Fruit fly (Drosophila melanogaster) whole organism, pupa: ENCODE data around the gene Zip99C.

ENCODE experiments used
- CG12605 ChIP-seq: fragments of 200-800 bp; sonication (Bioruptor generic); IDR thresholded peaks from 2 replicates; pipeline ENCODE4 v1.3.6; 2022; ENCODE audit warnings: missing biosample characterization, missing genetic modification characterization
- CG14655 ChIP-seq: fragments of 200-800 bp; sonication (Bioruptor generic); optimal IDR thresholded peaks from 3 replicates; lab custom pipeline; 2017; ENCODE audit warnings: mild to moderate bottlenecking, missing biosample characterization, missing genetic modification reagents, missing genetic modification characterization
- CG15710 ChIP-seq: fragments of 200-800 bp; sonication (Bioruptor generic); optimal IDR thresholded peaks from 2 replicates; lab custom pipeline; 2018; ENCODE audit warnings: missing biosample characterization, mild to moderate bottlenecking, missing genetic modification characterization, moderate library complexity
- CG34367 ChIP-seq: fragments of 200-800 bp; sonication (Bioruptor generic); optimal IDR thresholded peaks from 2 replicates; lab custom pipeline; 2018; ENCODE audit warnings: missing biosample characterization, mild to moderate bottlenecking, missing genetic modification characterization
- CG8159 ChIP-seq: fragments of 200-800 bp; sonication (Bioruptor generic); optimal IDR thresholded peaks from 3 replicates; lab custom pipeline; 2018; ENCODE audit warnings: missing biosample characterization, mild to moderate bottlenecking, missing genetic modification characterization, moderate library complexity
- CG8301 ChIP-seq: fragments of 200-800 bp; sonication (Bioruptor generic); optimal IDR thresholded peaks from 2 replicates; lab custom pipeline; 2018; ENCODE audit warnings: missing biosample characterization, mild to moderate bottlenecking, missing genetic modification characterization
- CG9948 ChIP-seq: fragments of 200-800 bp; sonication (Bioruptor generic); optimal IDR thresholded peaks from 2 replicates; lab custom pipeline; 2018; ENCODE audit warnings: missing biosample characterization, mild to moderate bottlenecking, missing genetic modification characterization, moderate library complexity
- D1 ChIP-seq: fragments of 200-800 bp; sonication (Bioruptor generic); optimal IDR thresholded peaks from 2 replicates; lab custom pipeline; 2018; ENCODE audit warnings: missing biosample characterization, mild to moderate bottlenecking, missing genetic modification characterization, moderate library complexity
- EcR ChIP-seq: fragments of 200-800 bp; sonication (Bioruptor generic); optimal IDR thresholded peaks from 3 replicates; lab custom pipeline; 2019; ENCODE audit warnings: missing biosample characterization, missing genetic modification characterization, mild to moderate bottlenecking, moderate library complexity, missing genetic modification reagents
- Pif1A ChIP-seq: fragments of 200-800 bp; sonication (Bioruptor generic); optimal IDR thresholded peaks from 3 replicates; lab custom pipeline; 2016; ENCODE audit warnings: missing biosample characterization, missing genetic modification characterization
- Pif1B ChIP-seq: fragments of 200-800 bp; sonication (Bioruptor generic); optimal IDR thresholded peaks from 3 replicates; lab custom pipeline; 2016; ENCODE audit warnings: missing biosample characterization, missing genetic modification characterization
- Snoo ChIP-seq: fragments of 200-800 bp; sonication (Bioruptor generic); optimal IDR thresholded peaks from 3 replicates; lab custom pipeline; 2017; ENCODE audit warnings: missing biosample characterization, mild to moderate bottlenecking, missing genetic modification characterization, inconsistent platforms
- fd96Ca ChIP-seq: fragments of 200-800 bp; sonication (Bioruptor generic); IDR thresholded peaks from 3 replicates; pipeline ENCODE4 v1.3.6; 2022; ENCODE audit warnings: missing biosample characterization, missing genetic modification characterization
- gl ChIP-seq: fragments of 200-800 bp; sonication (Bioruptor generic); optimal IDR thresholded peaks from 2 replicates; lab custom pipeline; 2018; ENCODE audit warnings: missing biosample characterization, mild to moderate bottlenecking, missing genetic modification characterization

DNA sequence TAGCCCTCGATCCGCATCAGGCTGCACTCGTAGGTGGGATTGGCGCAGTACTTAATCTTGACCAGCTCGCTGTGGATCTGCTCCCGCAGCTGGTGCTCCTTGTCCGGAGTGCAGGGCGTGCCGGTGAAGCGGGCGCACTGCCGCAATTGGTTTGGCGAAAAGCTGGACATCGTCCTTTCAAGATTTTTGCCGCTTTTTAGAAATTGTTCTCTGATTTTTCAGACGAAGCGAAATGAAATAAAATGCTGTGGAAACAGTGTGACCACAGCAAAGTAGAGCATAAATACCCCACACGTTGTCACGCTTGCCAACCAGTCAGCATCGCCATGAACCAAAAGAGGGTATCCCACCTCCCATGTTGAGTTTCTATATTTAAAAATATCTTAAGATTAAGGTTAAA, 11.5 kb downstream of the Zip99C start, which contains the start of gene dgt1:
- TF ChIP-seq gl (tag; lab: Kevin White, UChicago) = no peak
- no peak for TF ChIP-seq CG8159 (tag; lab: Kevin White, UChicago)
- TF ChIP-seq CG9948 (tag; lab: Kevin White, UChicago) = no peak
- no peak for TF ChIP-seq EcR (GFP tag; lab: Kevin White, UChicago)
- TF ChIP-seq Pif1B (GFP tag; lab: Kevin White, UChicago) = no peak
- no peak for TF ChIP-seq CG15710 (tag; lab: Kevin White, UChicago)
- no peak for TF ChIP-seq CG34367
- TF ChIP-seq D1 (tag; lab: Kevin White, UChicago) = no peak
- TF ChIP-seq CG14655 (GFP tag; lab: Kevin White, UChicago) = no peak
- no peak for TF ChIP-seq CG8301 (tag; lab: Kevin White, UChicago)
- TF ChIP-seq Snoo = no peak
- no peak for TF ChIP-seq CG12605 (GFP tag; lab: Robert Waterston, UW)
- no peak for TF ChIP-seq Pif1A (GFP tag; lab: Kevin White, UChicago)
- no peak for TF ChIP-seq fd96Ca (GFP tag; lab: Robert Waterston, UW)
